Worm (Caenorhabditis elegans) whole organism, late embryonic: Measurements from ENCODE around the gene spt-4.

Experiments used
- C08G9.2 ChIP-seq: sonication (generic microtip); optimal IDR thresholded peaks from 2 replicates; lab custom pipeline; 2016; ENCODE audit warnings: mild to moderate bottlenecking, missing genetic modification characterization, moderate library complexity, missing compliant biosample characterization
- F13H6.1 ChIP-seq: sonication (generic microtip); optimal IDR thresholded peaks from 2 replicates; lab custom pipeline; 2016; ENCODE audit warnings: missing genetic modification characterization, missing compliant biosample characterization
- K09A11.1 ChIP-seq: sonication (generic microtip); optimal IDR thresholded peaks from 2 replicates; lab custom pipeline; 2017; ENCODE audit warnings: antibody characterized with exemption, mild to moderate bottlenecking, missing genetic modification characterization, missing compliant biosample characterization; ENCODE audit not compliant: insufficient read depth
- Y22D7AL.16 ChIP-seq: sonication (generic microtip); optimal IDR thresholded peaks from 2 replicates; lab custom pipeline; 2016; ENCODE audit warnings: missing genetic modification characterization, missing compliant biosample characterization
- ama-1 ChIP-seq: fragments of 150-350 bp; optimal IDR thresholded peaks from 2 replicates; lab custom pipeline; 2014
- ceh-14 ChIP-seq: sonication (generic microtip); optimal IDR thresholded peaks from 2 replicates; lab custom pipeline; 2016; ENCODE audit warnings: missing genotype, missing genetic modification characterization, missing compliant biosample characterization
- ceh-22 ChIP-seq: sonication (generic microtip); optimal IDR thresholded peaks from 2 replicates; lab custom pipeline; 2017; ENCODE audit warnings: missing biosample characterization, missing genetic modification characterization
- ceh-24 ChIP-seq: sonication (generic microtip); optimal IDR thresholded peaks from 2 replicates; lab custom pipeline; 2016; ENCODE audit warnings: mild to moderate bottlenecking, missing genetic modification characterization, missing compliant biosample characterization
- ceh-30 ChIP-seq: fragments of 150-350 bp; optimal IDR thresholded peaks from 2 replicates; lab custom pipeline; 2014; ENCODE audit warnings: missing biosample characterization, missing genetic modification characterization
- ceh-31 ChIP-seq: sonication (generic microtip); optimal IDR thresholded peaks from 2 replicates; lab custom pipeline; 2016; ENCODE audit warnings: missing genetic modification characterization, missing compliant biosample characterization
- dve-1 ChIP-seq: sonication (generic microtip); optimal IDR thresholded peaks from 2 replicates; lab custom pipeline; 2017; ENCODE audit warnings: antibody characterized with exemption, mild to moderate bottlenecking, missing genetic modification characterization, missing compliant biosample characterization
- elt-2 ChIP-seq: sonication (generic microtip); optimal IDR thresholded peaks from 2 replicates; lab custom pipeline; 2016; ENCODE audit warnings: missing genetic modification reagents, missing genetic modification characterization, missing compliant biosample characterization
- ets-4 ChIP-seq: sonication (generic microtip); optimal IDR thresholded peaks from 2 replicates; lab custom pipeline; 2016; ENCODE audit warnings: missing genetic modification characterization, missing compliant biosample characterization
- eyg-1 ChIP-seq: sonication (generic microtip); optimal IDR thresholded peaks from 2 replicates; lab custom pipeline; 2016; ENCODE audit warnings: missing genotype, missing genetic modification characterization, missing compliant biosample characterization
- fax-1 ChIP-seq: sonication (generic microtip); optimal IDR thresholded peaks from 2 replicates; lab custom pipeline; 2016; ENCODE audit warnings: missing genotype, missing genetic modification characterization, missing compliant biosample characterization
- fkh-10 ChIP-seq: fragments of 150-350 bp; optimal IDR thresholded peaks from 2 replicates; lab custom pipeline; 2014; ENCODE audit warnings: missing biosample characterization, missing genetic modification reagents, missing genetic modification characterization
- gmeb-2 ChIP-seq: sonication (generic microtip); optimal IDR thresholded peaks from 2 replicates; lab custom pipeline; 2016; ENCODE audit warnings: missing genetic modification characterization, inconsistent platforms, missing compliant biosample characterization
- hlh-15 ChIP-seq: sonication (generic microtip); optimal IDR thresholded peaks from 2 replicates; lab custom pipeline; 2016; ENCODE audit warnings: missing genetic modification characterization, missing compliant biosample characterization
- hlh-30 ChIP-seq: sonication (generic microtip); optimal IDR thresholded peaks from 2 replicates; lab custom pipeline; 2017; ENCODE audit warnings: antibody characterized with exemption, missing genetic modification characterization, missing compliant biosample characterization; ENCODE audit not compliant: insufficient read depth
- hlh-6 ChIP-seq: sonication (generic microtip); optimal IDR thresholded peaks from 2 replicates; lab custom pipeline; 2016; ENCODE audit warnings: missing genotype, missing genetic modification characterization, missing compliant biosample characterization
- lim-6 ChIP-seq: sonication (generic microtip); optimal IDR thresholded peaks from 2 replicates; lab custom pipeline; 2016; ENCODE audit warnings: missing genetic modification characterization, missing compliant biosample characterization
- lin-11 ChIP-seq: fragments of 200-800 bp; sonication (Bioruptor generic); optimal IDR thresholded peaks from 2 replicates; lab custom pipeline; 2018; ENCODE audit warnings: mild to moderate bottlenecking, missing genetic modification characterization, missing compliant biosample characterization
- madf-2 ChIP-seq: sonication (generic microtip); optimal IDR thresholded peaks from 2 replicates; lab custom pipeline; 2017; ENCODE audit warnings: missing genetic modification characterization, missing compliant biosample characterization
- nfya-1 ChIP-seq: sonication (generic microtip); optimal IDR thresholded peaks from 2 replicates; lab custom pipeline; 2017; ENCODE audit warnings: missing genetic modification characterization, mild to moderate bottlenecking, missing compliant biosample characterization, antibody characterized with exemption, moderate library complexity
- odd-2 ChIP-seq: sonication (generic microtip); optimal IDR thresholded peaks from 2 replicates; lab custom pipeline; 2017; ENCODE audit warnings: antibody characterized with exemption, mild to moderate bottlenecking, missing genetic modification characterization, missing compliant biosample characterization
- pat-9 ChIP-seq: fragments of 200-800 bp; sonication (Bioruptor generic); optimal IDR thresholded peaks from 2 replicates; lab custom pipeline; 2018; ENCODE audit warnings: mild to moderate bottlenecking, missing genetic modification characterization, moderate library complexity, missing compliant biosample characterization
- pha-2 ChIP-seq: sonication (generic microtip); optimal IDR thresholded peaks from 2 replicates; lab custom pipeline; 2017; ENCODE audit warnings: mild to moderate bottlenecking, missing genetic modification characterization, missing compliant biosample characterization
- pha-4 ChIP-seq: fragments of 150-350 bp; optimal IDR thresholded peaks from 2 replicates; lab custom pipeline; 2018; ENCODE audit warnings: missing biosample characterization, missing genetic modification reagents, missing genetic modification characterization
- pqm-1 ChIP-seq: sonication (generic microtip); optimal IDR thresholded peaks from 2 replicates; lab custom pipeline; 2016; ENCODE audit warnings: missing genetic modification characterization, missing compliant biosample characterization
- ref-2 ChIP-seq: sonication (generic microtip); optimal IDR thresholded peaks from 2 replicates; lab custom pipeline; 2016; ENCODE audit warnings: missing genetic modification characterization, missing compliant biosample characterization
- sdc-2 ChIP-seq: sonication (generic microtip); optimal IDR thresholded peaks from 2 replicates; lab custom pipeline; 2016; ENCODE audit warnings: missing genotype, missing genetic modification characterization, missing compliant biosample characterization
- sox-2 ChIP-seq: fragments of 200-800 bp; sonication (Bioruptor generic); IDR thresholded peaks from 2 replicates; pipeline ENCODE4 v1.3.6; 2022; ENCODE audit warnings: missing genetic modification reagents, missing genetic modification characterization, missing compliant biosample characterization
- tbx-2 ChIP-seq: sonication (generic microtip); optimal IDR thresholded peaks from 2 replicates; lab custom pipeline; 2016; ENCODE audit warnings: missing genetic modification characterization, missing compliant biosample characterization
- tbx-7 ChIP-seq: sonication (generic microtip); optimal IDR thresholded peaks from 2 replicates; lab custom pipeline; 2016; ENCODE audit warnings: missing genotype, missing genetic modification characterization, missing compliant biosample characterization
- ttx-3 ChIP-seq: sonication (generic microtip); optimal IDR thresholded peaks from 2 replicates; lab custom pipeline; 2016; ENCODE audit warnings: missing genetic modification reagents, missing genetic modification characterization, missing compliant biosample characterization
- unc-42 ChIP-seq: sonication (generic microtip); optimal IDR thresholded peaks from 2 replicates; lab custom pipeline; 2016; ENCODE audit warnings: missing genotype, missing genetic modification characterization, missing compliant biosample characterization
- unc-55 ChIP-seq: sonication (generic microtip); optimal IDR thresholded peaks from 2 replicates; lab custom pipeline; 2017; ENCODE audit warnings: missing biosample characterization, missing genetic modification reagents, missing genetic modification characterization
- unc-86 ChIP-seq: sonication (generic microtip); optimal IDR thresholded peaks from 2 replicates; lab custom pipeline; 2016; ENCODE audit warnings: missing genetic modification characterization, missing compliant biosample characterization
- zip-5 ChIP-seq: sonication (generic microtip); optimal IDR thresholded peaks from 2 replicates; lab custom pipeline; 2016; ENCODE audit warnings: missing genetic modification characterization, missing compliant biosample characterization
- ztf-16 ChIP-seq: sonication (generic microtip); optimal IDR thresholded peaks from 2 replicates; lab custom pipeline; 2017; ENCODE audit warnings: missing genetic modification characterization, missing compliant biosample characterization

spt-4 gene

DNA sequence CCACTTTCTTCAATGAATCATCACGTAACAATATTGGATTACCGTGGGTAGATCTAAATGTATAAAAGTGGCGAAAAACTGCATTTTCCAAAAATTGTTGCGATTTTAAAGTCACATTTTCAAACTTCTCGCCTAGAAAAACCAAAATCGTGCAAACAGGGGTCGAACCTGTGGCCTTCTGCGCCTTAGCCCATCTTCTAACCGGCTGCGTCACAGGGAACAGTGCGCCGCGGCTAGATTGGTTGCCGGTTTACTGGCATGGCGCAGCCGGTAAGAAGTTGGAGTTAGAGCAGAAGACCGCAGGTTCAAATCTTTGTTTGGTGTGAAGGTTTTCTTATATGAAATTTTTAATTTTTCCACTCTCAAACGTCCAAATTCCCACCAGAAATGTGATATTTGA lies 20.5 kb downstream of the spt-4 start:
- TF ChIP-seq F13H6.1 (tag; lab: Kevin White, UChicago) = no peak
- no peak for TF ChIP-seq hlh-6 (tag; lab: Kevin White, UChicago)
- TF ChIP-seq ceh-22 (tag; lab: Kevin White, UChicago) = no peak
- TF ChIP-seq pat-9 (tag; lab: Kevin White, UChicago) = no peak
- TF ChIP-seq fax-1 (tag; lab: Kevin White, UChicago) = no peak
- no peak for TF ChIP-seq gmeb-2 (tag; lab: Kevin White, UChicago)
- TF ChIP-seq unc-86 = no peak
- no peak for TF ChIP-seq sox-2 (GFP tag; lab: Robert Waterston, UW)
- no peak for TF ChIP-seq pqm-1 (tag; lab: Kevin White, UChicago)
- no peak for TF ChIP-seq fkh-10 (GFP tag; lab: Kevin White, UChicago)
- TF ChIP-seq pha-4 (tag; lab: Kevin White, UChicago) = no peak
- TF ChIP-seq unc-42 = no peak
- no peak for TF ChIP-seq unc-55
- no peak for TF ChIP-seq zip-5 (tag; lab: Kevin White, UChicago)
- TF ChIP-seq K09A11.1 (tag; lab: Kevin White, UChicago) = no peak

DNA sequence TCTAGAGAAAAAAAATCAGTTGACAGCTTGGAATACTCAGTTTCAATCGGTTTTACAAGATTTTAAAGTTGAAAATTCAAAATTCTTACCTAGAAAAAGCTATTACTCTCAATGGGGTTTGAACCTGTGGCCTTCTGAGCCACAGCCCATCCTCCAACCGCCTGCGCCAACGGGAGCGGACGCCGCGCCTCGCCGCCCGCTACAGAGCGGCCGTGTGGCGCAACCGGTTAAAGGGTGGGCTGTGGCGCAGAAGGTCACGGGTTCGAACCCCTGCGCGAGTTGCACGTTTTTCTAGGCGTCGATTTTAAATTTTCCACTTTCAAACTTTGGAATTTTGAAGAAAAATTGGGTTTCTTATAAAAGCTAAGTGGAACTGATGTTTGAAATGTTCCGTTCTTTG lies 21.2 kb downstream of the spt-4 start:
- TF ChIP-seq unc-86 = peak; percentile 24
- no peak for TF ChIP-seq ref-2

DNA sequence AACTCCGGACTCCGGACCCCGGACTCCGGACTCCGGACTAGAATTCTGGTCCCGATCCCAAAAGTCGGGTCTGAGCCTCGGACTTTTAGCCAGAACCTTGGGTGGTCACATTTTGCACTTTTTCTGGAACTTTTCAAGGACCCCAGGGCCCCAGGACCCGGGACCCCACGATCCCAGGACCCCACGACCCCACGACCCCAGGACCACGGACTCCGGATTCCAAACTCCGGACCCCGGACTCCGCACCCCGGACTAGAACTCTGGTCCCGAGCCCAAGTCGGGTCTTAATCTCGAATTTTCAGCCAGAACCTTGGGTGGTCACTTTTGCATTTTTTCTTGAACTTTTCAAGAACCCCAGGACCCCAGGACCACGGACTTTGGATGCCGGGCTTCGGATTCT lies 26.8 kb downstream of the spt-4 start:
- TF ChIP-seq ceh-30 (tag; lab: Kevin White, UChicago) (no peak), pqm-1 (tag; lab: Kevin White, UChicago) (no peak), ceh-22 (tag; lab: Kevin White, UChicago) (no peak), ceh-31 (tag; lab: Kevin White, UChicago) (no peak), pha-2 (no peak), C08G9.2 (tag; lab: Kevin White, UChicago) (no peak), ceh-24 (tag; lab: Kevin White, UChicago) (no peak), ttx-3 (no peak), ztf-16 (tag; lab: Kevin White, UChicago) (no peak), lin-11 (tag; lab: Kevin White, UChicago) (no peak), dve-1 (tag; lab: Kevin White, UChicago) (no peak), tbx-7 (tag; lab: Kevin White, UChicago) (no peak)

DNA sequence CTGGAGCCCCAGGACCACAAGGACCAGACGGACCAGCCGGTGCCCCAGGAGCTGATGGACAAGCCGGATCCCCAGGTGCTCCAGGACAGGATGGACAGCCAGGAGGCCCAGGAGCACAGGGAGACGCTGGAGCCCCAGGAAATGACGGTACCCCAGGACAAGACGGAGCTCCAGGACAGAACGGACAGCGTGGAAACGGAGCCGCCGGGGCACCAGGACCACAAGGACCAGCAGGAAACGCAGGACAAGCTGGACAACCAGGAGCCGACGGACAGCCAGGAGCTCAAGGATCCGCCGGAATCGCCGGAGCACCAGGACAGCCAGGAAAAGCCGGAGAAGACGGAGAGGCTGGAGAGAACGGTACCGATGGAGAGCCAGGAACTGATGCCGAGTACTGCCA lies 28.1 kb downstream of the spt-4 start:
- TF ChIP-seq Y22D7AL.16 (no peak), tbx-2 (tag; lab: Kevin White, UChicago) (no peak), eyg-1 (tag; lab: Kevin White, UChicago) (no peak), odd-2 (tag; lab: Kevin White, UChicago) (no peak), ceh-30 (tag; lab: Kevin White, UChicago) (no peak), ref-2 (no peak), ama-1 (no peak), unc-42 (no peak), sox-2 (GFP tag; lab: Robert Waterston, UW) (no peak), ztf-16 (tag; lab: Kevin White, UChicago) (no peak), ets-4 (no peak), hlh-15 (no peak), elt-2 (tag; lab: Kevin White, UChicago) (no peak), unc-86 (no peak), lim-6 (tag; lab: Kevin White, UChicago) (no peak)

DNA sequence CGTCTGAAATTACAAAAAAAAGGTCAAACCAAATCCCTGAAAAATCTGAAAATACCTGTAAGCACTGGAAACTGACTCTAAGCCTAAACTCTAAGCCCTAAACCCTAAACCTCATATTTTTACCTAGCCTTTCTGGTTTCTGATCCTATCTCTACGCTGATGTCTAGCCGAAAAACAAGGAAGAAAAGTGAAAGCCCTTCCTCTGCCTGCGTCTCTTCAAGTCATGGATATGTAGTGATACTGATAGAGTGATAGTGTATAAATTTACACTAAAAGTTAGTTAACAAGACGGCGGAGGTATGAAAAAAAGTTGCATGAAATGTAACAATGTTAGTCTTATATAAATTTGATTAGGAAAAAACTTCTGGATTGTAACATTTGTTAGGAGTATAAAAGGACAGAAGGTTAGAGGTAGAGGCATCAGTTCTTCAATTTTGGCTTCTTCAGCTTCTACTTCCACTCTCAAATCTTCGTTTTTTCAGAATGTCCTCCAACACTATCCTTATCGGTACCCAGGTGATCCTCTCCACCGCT lies 28.9 kb downstream of the spt-4 start, which contains the start of gene col-88:
Gene col-88, plus strand, starts transcription at position 484 of the 534 bp plus-strand sequence.
- TF ChIP-seq madf-2 (tag; lab: Kevin White, UChicago) (no peak), K09A11.1 (tag; lab: Kevin White, UChicago) (no peak), sdc-2 (tag; lab: Kevin White, UChicago) (no peak), unc-86 (no peak), ceh-31 (tag; lab: Kevin White, UChicago) (no peak), hlh-30 (tag; lab: Kevin White, UChicago) (no peak), pha-4 (tag; lab: Kevin White, UChicago) (no peak), ceh-14 (tag; lab: Kevin White, UChicago) (no peak), F13H6.1 (tag; lab: Kevin White, UChicago) (no peak), eyg-1 (tag; lab: Kevin White, UChicago) (no peak), nfya-1 (tag; lab: Kevin White, UChicago) (no peak), hlh-15 (no peak), unc-55 (no peak), ref-2 (no peak)
